Worm (Caenorhabditis elegans) whole organism, young adult: ENCODE data around the gene Y39B6A.33.
"Not testable (repeated sequence)": the region's sequence is repeated elsewhere in the genome, so short reads cannot be mapped to it uniquely, and the experiment has no call there.

Source experiments
- D2030.7 ChIP-seq: fragments of 200-800 bp; sonication (Bioruptor generic); IDR thresholded peaks from 2 replicates; pipeline ENCODE4 v1.3.6; 2022; ENCODE audit warnings: missing genetic modification reagents, missing genetic modification characterization, missing compliant biosample characterization
- F23B12.7 ChIP-seq: sonication (generic microtip); optimal IDR thresholded peaks from 2 replicates; lab custom pipeline; 2017; ENCODE audit warnings: missing genetic modification characterization, mild to moderate bottlenecking, missing compliant biosample characterization, antibody characterized with exemption, moderate library complexity; ENCODE audit not compliant: insufficient read depth
- F49E8.2 ChIP-seq: sonication (generic microtip); optimal IDR thresholded peaks from 3 replicates; lab custom pipeline; 2017; ENCODE audit warnings: missing genetic modification characterization, mild to moderate bottlenecking, missing compliant biosample characterization, antibody characterized with exemption, moderate library complexity; ENCODE audit not compliant: insufficient read depth
- F57C9.4 ChIP-seq: sonication (generic microtip); optimal IDR thresholded peaks from 2 replicates; lab custom pipeline; 2017; ENCODE audit warnings: mild to moderate bottlenecking, missing genetic modification characterization, missing compliant biosample characterization
- K12H6.12 ChIP-seq: fragments of 200-800 bp; sonication (Bioruptor generic); optimal IDR thresholded peaks from 2 replicates; lab custom pipeline; 2018; ENCODE audit warnings: mild to moderate bottlenecking, missing genetic modification characterization, missing compliant biosample characterization
- Y53G8AR.9 ChIP-seq: fragments of 200-800 bp; sonication (Bioruptor generic); conservative IDR thresholded peaks from 2 replicates; pipeline ENCODE4 v1.3.6; 2022; ENCODE audit warnings: missing genetic modification reagents, missing genetic modification characterization, missing compliant biosample characterization
- Y56A3A.18 ChIP-seq: fragments of 200-800 bp; sonication (Bioruptor generic); IDR thresholded peaks from 2 replicates; pipeline ENCODE4 v1.3.6; 2022; ENCODE audit warnings: missing genetic modification reagents, missing genetic modification characterization, missing compliant biosample characterization
- Y79H2A.3 ChIP-seq: fragments of 200-800 bp; sonication (Bioruptor generic); conservative IDR thresholded peaks from 2 replicates; pipeline ENCODE4 v1.3.6; 2022; ENCODE audit warnings: missing genetic modification reagents, missing genetic modification characterization, missing compliant biosample characterization
- Y95B8A.8 ChIP-seq: fragments of 200-800 bp; sonication (Bioruptor generic); IDR thresholded peaks from 2 replicates; pipeline ENCODE4 v1.3.6; 2022; ENCODE audit warnings: missing genetic modification reagents, missing genetic modification characterization, missing compliant biosample characterization
- ama-1 ChIP-seq, 3 experiments: fragments of 150-350 bp in 1 of 3; sonication (generic microtip) in 2 of 3; optimal IDR thresholded peaks; 2 replicates each; lab custom pipeline; 2014 to 2018; ENCODE audit warnings: missing biosample characterization in 2 of 3, missing genetic modification characterization in 2 of 3, missing genetic modification reagents in 2 of 3
- attf-5 ChIP-seq: fragments of 200-800 bp; sonication (Bioruptor generic); optimal IDR thresholded peaks from 2 replicates; lab custom pipeline; 2018; ENCODE audit warnings: mild to moderate bottlenecking, missing genetic modification characterization, missing compliant biosample characterization
- ccch-3 ChIP-seq: fragments of 200-800 bp; sonication (Bioruptor generic); optimal IDR thresholded peaks from 2 replicates; lab custom pipeline; 2018; ENCODE audit warnings: mild to moderate bottlenecking, missing genetic modification characterization, missing compliant biosample characterization
- cebp-1 ChIP-seq, 2 experiments: fragments of 200-800 bp in 1 of 2; sonication (Bioruptor generic) in 1 of 2; sonication (generic microtip) in 1 of 2; IDR thresholded peaks in 1 of 2; optimal IDR thresholded peaks in 1 of 2; 2 replicates each; pipeline versions ENCODE4 v1.3.6 to Lab custom; 2017 to 2022; ENCODE audit warnings: missing compliant biosample characterization in 2 of 2, missing genetic modification characterization in 2 of 2, mild to moderate bottlenecking in 1 of 2, missing genetic modification reagents in 1 of 2, moderate library complexity in 1 of 2
- ceh-100 ChIP-seq: fragments of 200-800 bp; sonication (Bioruptor generic); IDR thresholded peaks from 2 replicates; pipeline ENCODE4 v1.3.6; 2022; ENCODE audit warnings: missing genetic modification reagents, missing genetic modification characterization, missing compliant biosample characterization
- egl-18 ChIP-seq: fragments of 200-800 bp; sonication (Bioruptor generic); IDR thresholded peaks from 2 replicates; pipeline ENCODE4 v1.3.6; 2022; ENCODE audit warnings: missing genetic modification reagents, missing genetic modification characterization, missing compliant biosample characterization
- ets-4 ChIP-seq: fragments of 200-800 bp; sonication (Bioruptor generic); optimal IDR thresholded peaks from 2 replicates; lab custom pipeline; 2018; ENCODE audit warnings: mild to moderate bottlenecking, missing genetic modification characterization, missing compliant biosample characterization
- hlh-12 ChIP-seq: sonication (generic microtip); optimal IDR thresholded peaks from 2 replicates; lab custom pipeline; 2016; ENCODE audit warnings: missing genetic modification characterization, missing compliant biosample characterization
- hmg-20 ChIP-seq: fragments of 200-800 bp; sonication (Bioruptor generic); IDR thresholded peaks from 2 replicates; pipeline ENCODE4 v1.3.6; 2022; ENCODE audit warnings: missing genetic modification reagents, missing genetic modification characterization, missing compliant biosample characterization
- lin-35 ChIP-seq, 3 experiments: fragments of 150-350 bp in 2 of 3; sonication (generic microtip) in 1 of 3; optimal IDR thresholded peaks; 2 replicates each; lab custom pipeline; 2014 to 2018; ENCODE audit warnings: missing biosample characterization in 3 of 3, missing genetic modification characterization in 3 of 3, missing genetic modification reagents in 3 of 3
- lin-54 ChIP-seq: fragments of 200-800 bp; sonication (Bioruptor generic); optimal IDR thresholded peaks from 2 replicates; lab custom pipeline; 2018; ENCODE audit warnings: mild to moderate bottlenecking, missing genetic modification characterization, missing compliant biosample characterization
- lir-1 ChIP-seq: fragments of 200-800 bp; sonication (Bioruptor generic); conservative IDR thresholded peaks from 2 replicates; pipeline ENCODE4 v1.3.6; 2022; ENCODE audit warnings: missing genetic modification reagents, missing genetic modification characterization, missing compliant biosample characterization
- madf-10 ChIP-seq: sonication (generic microtip); optimal IDR thresholded peaks from 2 replicates; lab custom pipeline; 2016; ENCODE audit warnings: mild to moderate bottlenecking, missing genetic modification characterization, missing compliant biosample characterization
- mcd-1 ChIP-seq: fragments of 200-800 bp; sonication (Bioruptor generic); IDR thresholded peaks from 2 replicates; pipeline ENCODE4 v1.3.6; 2022; ENCODE audit warnings: missing genetic modification reagents, missing genetic modification characterization, missing compliant biosample characterization
- nhr-80 ChIP-seq: sonication (generic microtip); optimal IDR thresholded peaks from 2 replicates; lab custom pipeline; 2016; ENCODE audit warnings: missing genetic modification characterization, missing compliant biosample characterization
- pha-4 ChIP-seq: fragments of 150-350 bp; sonication (generic microtip); optimal IDR thresholded peaks from 2 replicates; lab custom pipeline; 2014; ENCODE audit warnings: missing biosample characterization, missing genetic modification reagents, missing genetic modification characterization
- rec-8 ChIP-seq, 2 experiments: sonication (generic microtip); optimal IDR thresholded peaks; 2 replicates each; lab custom pipeline; 2016; ENCODE audit warnings: mild to moderate bottlenecking in 2 of 2, missing genetic modification characterization in 2 of 2, missing genetic modification reagents in 2 of 2, missing genotype in 2 of 2, missing biosample characterization in 1 of 2, missing compliant biosample characterization in 1 of 2, moderate library complexity in 1 of 2
- snpc-1.1 ChIP-seq: sonication (generic microtip); optimal IDR thresholded peaks from 2 replicates; lab custom pipeline; 2017; ENCODE audit warnings: missing genetic modification characterization, mild to moderate bottlenecking, missing compliant biosample characterization, antibody characterized with exemption, moderate library complexity, missing genotype, missing genetic modification reagents; ENCODE audit not compliant: insufficient read depth
- somi-1 ChIP-seq: fragments of 200-800 bp; sonication (Bioruptor generic); optimal IDR thresholded peaks from 2 replicates; lab custom pipeline; 2018; ENCODE audit warnings: mild to moderate bottlenecking, missing genetic modification characterization, missing compliant biosample characterization
- sptf-2 ChIP-seq: fragments of 200-800 bp; sonication (Bioruptor generic); optimal IDR thresholded peaks from 2 replicates; lab custom pipeline; 2018; ENCODE audit warnings: mild to moderate bottlenecking, missing genetic modification characterization, missing compliant biosample characterization
- tbp1 ChIP-seq: fragments of 200-800 bp; sonication (Bioruptor generic); optimal IDR thresholded peaks from 2 replicates; lab custom pipeline; 2018; ENCODE audit warnings: mild to moderate bottlenecking, missing genetic modification characterization, missing compliant biosample characterization
- tbx-9 ChIP-seq: sonication (generic microtip); optimal IDR thresholded peaks from 2 replicates; lab custom pipeline; 2016; ENCODE audit warnings: borderline replicate concordance, missing genetic modification characterization, inconsistent platforms, missing compliant biosample characterization
- tlf-1 ChIP-seq: fragments of 200-800 bp; sonication (Bioruptor generic); optimal IDR thresholded peaks from 2 replicates; lab custom pipeline; 2018; ENCODE audit warnings: mild to moderate bottlenecking, missing genetic modification characterization, missing compliant biosample characterization
- zfh-2 ChIP-seq: fragments of 200-800 bp; sonication (Bioruptor generic); conservative IDR thresholded peaks from 2 replicates; pipeline ENCODE4 v1.3.6; 2022; ENCODE audit warnings: missing genetic modification reagents, missing genetic modification characterization, missing compliant biosample characterization
- ztf-25 ChIP-seq: fragments of 200-800 bp; sonication (Bioruptor generic); IDR thresholded peaks from 2 replicates; pipeline ENCODE4 v1.3.6; 2022; ENCODE audit warnings: missing genetic modification reagents, missing genetic modification characterization, missing compliant biosample characterization

Y39B6A.33 gene

ce11 chrV:19001016-19001415 lies 740 bp upstream of the Y39B6A.33 start, which contains the start of gene Y39B6A.34 (continued):
- TF ChIP-seq hmg-20 (GFP tag; lab: Robert Waterston, UW) (no peak), K12H6.12 (tag; lab: Kevin White, UChicago) (peak; percentile 71), Y53G8AR.9 (0 out of 2 replicates have a peak, but pooled peaks have one; percentile 55), cebp-1 (GFP tag; IDR thresholded peaks at IDR 0.05; lab: Robert Waterston, UW) (no peak), cebp-1 (tag; optimal IDR thresholded peaks at IDR 0.05; lab: Kevin White, UChicago) (peak; percentile 55)

- no peak for TF ChIP-seq lin-54
- TF ChIP-seq rec-8 (tag; optimal IDR thresholded peaks at IDR 0.05; lab: Kevin White, UChicago): no peak
- TF ChIP-seq Y95B8A.8 (GFP tag; lab: Robert Waterston, UW): no peak
- TF ChIP-seq ama-1 (optimal IDR thresholded peaks at IDR 0.05; lab: Kevin White, UChicago): no peak
- TF ChIP-seq ama-1 (GFP tag; optimal IDR thresholded peaks at IDR 0.05; lab: Kevin White, UChicago): no peak
- TF ChIP-seq attf-5 (GFP tag; lab: Kevin White, UChicago): no peak
- TF ChIP-seq hlh-12 (tag; lab: Kevin White, UChicago): no peak
- TF ChIP-seq pha-4: no peak
- no peak for TF ChIP-seq egl-18 (GFP tag; lab: Robert Waterston, UW)
- TF ChIP-seq ztf-25 (GFP tag; lab: Robert Waterston, UW): no peak
- TF ChIP-seq K12H6.12 (tag; lab: Kevin White, UChicago): no peak
- no peak for TF ChIP-seq F23B12.7 (tag; lab: Kevin White, UChicago)
- no peak for TF ChIP-seq D2030.7 (GFP tag; lab: Robert Waterston, UW)
- no peak for TF ChIP-seq mcd-1 (GFP tag; lab: Robert Waterston, UW)
- no peak for TF ChIP-seq nhr-80
- no peak for TF ChIP-seq F57C9.4 (tag; lab: Kevin White, UChicago)
- no peak for TF ChIP-seq madf-10 (tag; lab: Kevin White, UChicago)
- no peak for TF ChIP-seq tlf-1 (GFP tag; lab: Kevin White, UChicago)
- TF ChIP-seq lir-1 (GFP tag; lab: Robert Waterston, UW): no peak
- TF ChIP-seq ccch-3 (GFP tag; lab: Kevin White, UChicago): no peak
- TF ChIP-seq, all 124 proteins: peak for 0
Observed at ce11 chrV:19010405-19010804, 8.6 kb downstream of the Y39B6A.33 start.

- no peak for TF ChIP-seq snpc-1.1
- no peak for TF ChIP-seq ets-4 (GFP tag; lab: Kevin White, UChicago)
- TF ChIP-seq sptf-2 (GFP tag; lab: Kevin White, UChicago): no peak
- TF ChIP-seq zfh-2: no peak
- no peak for TF ChIP-seq Y79H2A.3
- no peak for TF ChIP-seq somi-1 (GFP tag; lab: Kevin White, UChicago)
- no peak for TF ChIP-seq nhr-80
- TF ChIP-seq F49E8.2: no peak
- TF ChIP-seq lin-35 (GFP tag; optimal IDR thresholded peaks at IDR 0.05; lab: Kevin White, UChicago): no peak
- no peak for TF ChIP-seq ceh-100 (GFP tag; lab: Robert Waterston, UW)
- no peak for TF ChIP-seq Y56A3A.18 (GFP tag; lab: Robert Waterston, UW)
- TF ChIP-seq tbp1: no peak
Observed at ce11 chrV:19013215-19013614, 11.5 kb downstream of the Y39B6A.33 start.

ce11 chrV:19014273-19014672 lies 12.5 kb downstream of the Y39B6A.33 start, which contains the start of gene Y39B6A.30:
Gene Y39B6A.30 (plus strand): TSS chrV:19014573.
- not testable (repeated sequence) for TF ChIP-seq egl-18 (GFP tag; lab: Robert Waterston, UW); tbx-9; F49E8.2
